Worm (Caenorhabditis elegans): ENCODE data around the gene F53F1.4.
A peak's percentile ranks its signal among the peaks of the same experiment; 100 is the strongest.

F53F1.4 gene

ce11 chrV:13372821-13373220, 38.1 kb upstream of the F53F1.4 start:
- TF ChIP-seq tbp1 (GFP tag; optimal IDR thresholded peaks at IDR 0.05) (no peak), akir-1 (GFP tag; optimal IDR thresholded peaks at IDR 0.05) (no peak), somi-1 (GFP tag; optimal IDR thresholded peaks at IDR 0.05) (no peak), madf-10 (tag; optimal IDR thresholded peaks at IDR 0.05) (no peak), attf-6 (GFP tag; IDR thresholded peaks at IDR 0.05) (no peak), snpc-1.1 (tag; optimal IDR thresholded peaks at IDR 0.05; ENCODE audit: insufficient read depth) (no peak), ceh-27 (GFP tag; optimal IDR thresholded peaks at IDR 0.05) (no peak), ZK185.1 (tag; optimal IDR thresholded peaks at IDR 0.05; ENCODE audit: poor library complexity, severe bottlenecking) (no peak), F49E8.2 (tag; optimal IDR thresholded peaks at IDR 0.05; ENCODE audit: insufficient read depth) (no peak), mes-4 (tag; optimal IDR thresholded peaks at IDR 0.05) (no peak), zfh-2 (GFP tag; conservative IDR thresholded peaks at IDR 0.05) (peak; percentile 50; the same call in 1 of the 2 replicates), ceh-58 (GFP tag; IDR thresholded peaks at IDR 0.05) (no peak), nhr-120 (GFP tag; IDR thresholded peaks at IDR 0.05) (no peak), hmg-20 (GFP tag; IDR thresholded peaks at IDR 0.05) (no peak), hlh-12 (tag; optimal IDR thresholded peaks at IDR 0.05) (no peak), Y53G8AR.9 (GFP tag; conservative IDR thresholded peaks at IDR 0.05) (no peak), dpff-1 (tag; optimal IDR thresholded peaks at IDR 0.05) (no peak), egl-18 (GFP tag; IDR thresholded peaks at IDR 0.05) (no peak), tbx-9 (tag; optimal IDR thresholded peaks at IDR 0.05; ENCODE audit: borderline replicate concordance) (no peak), lir-1 (GFP tag; conservative IDR thresholded peaks at IDR 0.05) (no peak), lin-40 (tag; optimal IDR thresholded peaks at IDR 0.05) (no peak), cebp-1 (GFP tag; IDR thresholded peaks at IDR 0.05) (no peak), cebp-1 (tag; optimal IDR thresholded peaks at IDR 0.05) (peak; percentile 13), bed-1 (GFP tag; IDR thresholded peaks at IDR 0.05) (no peak), lin-54 (GFP tag; optimal IDR thresholded peaks at IDR 0.05) (no peak), snpc-3.4 (tag; optimal IDR thresholded peaks at IDR 0.05) (no peak), ztf-22 (GFP tag; optimal IDR thresholded peaks at IDR 0.05) (peak; percentile 52), mel-28 (tag; optimal IDR thresholded peaks at IDR 0.05; ENCODE audit: borderline replicate concordance) (no peak), snpc-1.3 (tag; optimal IDR thresholded peaks at IDR 0.05; ENCODE audit: insufficient read depth) (no peak), dox-1 (GFP tag; IDR thresholded peaks at IDR 0.05) (peak; percentile 64), ztf-25 (GFP tag; IDR thresholded peaks at IDR 0.05) (no peak), let-607 (tag; optimal IDR thresholded peaks at IDR 0.05) (no peak), egl-44 (GFP tag; IDR thresholded peaks at IDR 0.05) (0 out of 2 replicates have a peak, but pooled peaks have one; percentile 59), ets-4 (GFP tag; optimal IDR thresholded peaks at IDR 0.05) (no peak), let-526 (GFP tag; IDR thresholded peaks at IDR 0.05) (no peak), F57C9.4 (tag; optimal IDR thresholded peaks at IDR 0.05) (no peak), ceh-79 (tag; optimal IDR thresholded peaks at IDR 0.05) (no peak), nhr-80 (tag; optimal IDR thresholded peaks at IDR 0.05) (peak; percentile 97), nfyb-1 (GFP tag; IDR thresholded peaks at IDR 0.05) (no peak), F10E7.11 (tag; optimal IDR thresholded peaks at IDR 0.05) (no peak), pbrm-1 (GFP tag; IDR thresholded peaks at IDR 0.05) (no peak), sea-2 (GFP tag; IDR thresholded peaks at IDR 0.05) (no peak), F57A8.1 (GFP tag; optimal IDR thresholded peaks at IDR 0.05) (no peak)

Measured in whole organism, young adult.